Worm (Caenorhabditis elegans): Measurements from ENCODE around the gene spp-1.
A peak's percentile ranks its signal among the peaks of the same experiment; 100 is the strongest.

Gene spp-1

DNA sequence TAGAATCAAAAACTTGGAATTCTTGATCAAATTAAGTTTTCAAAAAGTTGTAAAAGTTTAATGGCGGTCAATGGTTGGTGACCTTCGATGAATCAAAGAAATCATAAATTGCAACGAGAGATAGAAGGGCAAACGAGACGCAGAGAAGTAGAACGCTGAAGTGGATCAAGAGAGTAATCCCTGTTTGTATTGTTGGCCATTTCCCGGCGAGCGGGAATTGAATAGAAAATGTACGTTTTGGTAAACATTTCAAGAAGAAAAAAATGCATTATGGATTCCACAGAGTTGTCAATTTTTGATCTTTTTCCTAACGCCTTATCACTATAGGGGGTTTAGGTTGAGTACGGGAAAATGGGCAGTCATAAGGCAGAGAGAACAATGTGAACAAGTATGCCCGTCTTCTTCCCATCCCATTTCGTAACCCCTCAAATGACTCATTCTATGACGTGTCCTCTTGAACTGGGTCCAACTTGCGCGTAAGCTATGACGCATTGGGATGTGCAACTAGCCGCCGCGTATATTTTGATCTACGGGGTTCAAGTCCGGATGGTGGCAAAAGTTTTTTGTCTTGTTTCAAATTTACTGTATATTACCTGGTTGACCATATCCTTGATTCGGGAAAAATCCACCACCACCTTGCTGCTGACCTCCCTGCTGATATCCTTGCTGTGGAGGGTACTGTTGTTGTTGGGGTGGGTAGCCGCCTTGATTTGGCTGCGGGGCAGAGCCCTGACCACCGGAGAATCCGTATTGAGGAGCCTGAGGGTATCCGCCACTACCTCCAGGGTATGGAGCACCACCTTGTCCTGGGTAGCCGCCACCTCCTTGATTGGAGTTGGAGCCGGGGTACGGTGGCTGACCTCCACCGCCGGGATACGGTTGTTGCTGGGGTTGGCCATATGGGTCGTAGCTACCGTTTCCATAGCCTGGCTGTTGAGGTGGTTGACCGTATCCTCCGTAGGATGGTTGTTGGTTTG is 26.6 kb downstream of the spp-1 start (continued):
- no peak for TF ChIP-seq aly-2 (tag; optimal IDR thresholded peaks at IDR 0.05)
- no peak for TF ChIP-seq elt-1 (tag; optimal IDR thresholded peaks at IDR 0.05)
- TF ChIP-seq fos-1 (tag; optimal IDR thresholded peaks at IDR 0.05) = peak; percentile 46
- no peak for TF ChIP-seq nhr-76 (tag; optimal IDR thresholded peaks at IDR 0.05)
- TF ChIP-seq pqm-1 (tag; optimal IDR thresholded peaks at IDR 0.05) = peak; percentile 24
- TF ChIP-seq nhr-25 (tag; optimal IDR thresholded peaks at IDR 0.05) = no peak
- TF ChIP-seq lsy-12 (tag; optimal IDR thresholded peaks at IDR 0.05) = no peak
- no peak for TF ChIP-seq skn-1 (tag; optimal IDR thresholded peaks at IDR 0.05)

DNA sequence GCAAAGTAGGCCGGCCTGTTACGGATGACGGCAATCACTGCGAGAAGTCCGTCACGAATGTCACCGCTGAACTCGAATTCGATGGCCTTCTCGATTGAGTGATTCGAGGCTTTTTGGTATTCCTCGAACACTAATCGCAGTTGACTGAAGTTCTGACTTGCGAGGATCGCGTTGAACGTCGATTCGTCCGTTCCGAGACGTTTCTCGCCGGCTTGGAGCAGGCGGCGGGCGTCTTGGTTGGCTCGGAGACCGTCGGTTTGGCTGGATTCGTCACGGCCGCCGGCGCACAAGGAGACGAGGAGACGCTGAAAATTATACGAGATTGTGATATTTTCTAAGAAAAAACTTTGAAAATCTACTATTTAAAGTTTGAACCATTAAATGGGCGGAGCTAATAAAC is 29.1 kb downstream of the spp-1 start:
- TF ChIP-seq aly-2 (tag; optimal IDR thresholded peaks at IDR 0.05) = no peak

DNA sequence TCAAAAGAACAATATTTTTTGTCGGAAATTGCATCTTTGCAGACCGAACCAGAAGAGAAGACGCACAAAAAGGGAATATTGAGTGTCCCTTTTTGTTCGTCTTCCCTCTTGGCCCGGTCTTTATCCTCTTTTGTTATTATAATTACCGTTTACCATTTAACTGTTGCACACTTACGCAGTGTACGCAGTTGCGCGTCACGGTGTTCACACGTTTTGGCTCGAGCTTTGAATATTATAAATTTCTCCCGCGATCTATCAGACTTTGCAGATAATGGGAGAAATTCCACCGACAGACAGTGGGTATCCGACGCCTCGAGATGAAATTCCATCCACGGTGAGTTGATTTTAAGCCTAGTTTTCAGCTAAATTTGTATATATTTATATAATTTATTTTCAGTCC is 34.7 kb downstream of the spp-1 start, which contains the start of gene sas-7:
Gene sas-7 (plus strand): TSS at position 232 of the 400 bp plus-strand sequence.
- no peak for TF ChIP-seq elt-3 (tag; optimal IDR thresholded peaks at IDR 0.05)
- no peak for TF ChIP-seq nhr-237 (tag; optimal IDR thresholded peaks at IDR 0.05)
- no peak for TF ChIP-seq nfya-1 (tag; optimal IDR thresholded peaks at IDR 0.05; ENCODE audit: insufficient read depth)
- no peak for TF ChIP-seq unc-39 (tag; optimal IDR thresholded peaks at IDR 0.05)
- TF ChIP-seq nhr-77 (tag; optimal IDR thresholded peaks at IDR 0.05) = no peak
- TF ChIP-seq mdl-1 (tag; optimal IDR thresholded peaks at IDR 0.05) = no peak
- TF ChIP-seq jun-1 (tag; optimal IDR thresholded peaks at IDR 0.05) = no peak
- no peak for TF ChIP-seq nhr-25 (tag; optimal IDR thresholded peaks at IDR 0.05)
- no peak for TF ChIP-seq R02D3.7 (tag; optimal IDR thresholded peaks at IDR 0.05)
- no peak for TF ChIP-seq unc-62 (GFP tag; optimal IDR thresholded peaks at IDR 0.05)
- TF ChIP-seq mml-1 (tag; optimal IDR thresholded peaks at IDR 0.05) = no peak
- TF ChIP-seq lin-39 (tag; optimal IDR thresholded peaks at IDR 0.05) = no peak
- TF ChIP-seq nhr-67 (tag; optimal IDR thresholded peaks at IDR 0.05) = no peak

DNA sequence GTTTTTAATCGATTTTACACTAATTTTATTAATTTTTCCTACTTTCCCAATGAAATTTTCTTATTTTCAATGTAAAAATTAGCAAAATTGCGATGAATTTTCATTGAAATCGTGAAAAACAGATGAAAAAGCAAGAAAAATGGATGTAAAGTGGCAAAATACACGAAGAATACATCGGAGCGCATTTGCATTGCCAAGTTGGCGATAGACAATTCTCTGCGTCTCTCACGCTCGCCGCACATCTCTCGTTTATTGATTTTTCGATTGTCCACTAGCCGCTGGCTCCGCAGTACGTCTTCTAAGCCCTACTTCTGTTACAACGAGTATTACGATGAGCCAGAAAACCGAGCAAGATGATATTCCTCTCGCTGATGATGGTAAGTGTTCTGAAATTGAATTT is 36.7 kb downstream of the spp-1 start, which contains the start of gene unc-69:
Gene unc-69 (plus strand): TSS at position 185 of the 400 bp plus-strand sequence.
- TF ChIP-seq elt-2 (tag; optimal IDR thresholded peaks at IDR 0.05) (peak; percentile 7), pha-4 (tag; optimal IDR thresholded peaks at IDR 0.05) (peak; percentile 80), lin-15B (tag; optimal IDR thresholded peaks at IDR 0.05) (peak; percentile 86), aly-2 (tag; optimal IDR thresholded peaks at IDR 0.05) (no peak), lin-39 (tag; optimal IDR thresholded peaks at IDR 0.05) (peak; percentile 79), nfya-1 (tag; optimal IDR thresholded peaks at IDR 0.05; ENCODE audit: insufficient read depth) (peak; percentile 86), ztf-11 (tag; optimal IDR thresholded peaks at IDR 0.05) (no peak), unc-39 (tag; optimal IDR thresholded peaks at IDR 0.05) (no peak), nhr-25 (tag; optimal IDR thresholded peaks at IDR 0.05) (peak; percentile 12), snpc-4 (tag; optimal IDR thresholded peaks at IDR 0.05) (peak; percentile 28), ceh-28 (tag; optimal IDR thresholded peaks at IDR 0.05) (peak; percentile 88), nhr-23 (tag; optimal IDR thresholded peaks at IDR 0.05) (peak; percentile 56), hmg-11 (tag; optimal IDR thresholded peaks at IDR 0.05) (peak; percentile 88), egl-5 (tag; optimal IDR thresholded peaks at IDR 0.05) (peak; percentile 37)

DNA sequence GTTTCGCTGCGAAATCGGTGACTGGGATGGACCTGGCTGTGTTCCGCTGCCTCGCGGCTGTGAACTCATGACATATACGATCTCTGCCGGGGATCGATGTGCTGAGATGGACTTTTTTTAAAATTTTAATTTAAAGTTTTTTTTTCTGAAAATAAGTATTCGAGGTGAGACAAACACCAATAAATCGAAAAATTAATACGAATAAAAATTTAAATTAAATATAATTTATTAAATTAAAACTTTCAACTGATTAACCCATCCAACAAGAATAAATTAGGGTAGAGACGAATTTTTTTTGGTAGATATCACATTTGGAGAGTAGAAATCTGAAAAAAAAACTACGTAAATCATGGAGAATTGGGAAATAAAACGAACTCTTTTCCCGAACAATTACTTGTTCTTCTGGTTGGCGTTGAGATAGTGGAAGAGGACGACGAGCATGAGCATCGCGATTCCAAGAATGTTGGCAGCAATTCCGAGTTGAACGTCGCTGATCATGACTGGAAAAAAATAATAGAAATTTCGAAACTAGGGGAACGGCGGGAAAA is 37.3 kb downstream of the spp-1 start, which contains the start of the genes unc-50 and ostf-4:
Gene unc-50 (minus strand): TSS at position 101 of the 548 bp plus-strand sequence.
Gene ostf-4 (minus strand): TSS at position 498 of the 548 bp plus-strand sequence.
- TF ChIP-seq nhr-23 (tag; optimal IDR thresholded peaks at IDR 0.05) (no peak), fkh-10 (GFP tag; optimal IDR thresholded peaks at IDR 0.05) (no peak), nfya-1 (tag; optimal IDR thresholded peaks at IDR 0.05; ENCODE audit: insufficient read depth) (no peak), lin-15B (tag; optimal IDR thresholded peaks at IDR 0.05) (no peak), fkh-2 (tag; optimal IDR thresholded peaks at IDR 0.05) (no peak), tbx-2 (tag; optimal IDR thresholded peaks at IDR 0.05) (no peak), pqm-1 (tag; optimal IDR thresholded peaks at IDR 0.05) (no peak), jun-1 (tag; optimal IDR thresholded peaks at IDR 0.05) (no peak), egl-27 (tag; optimal IDR thresholded peaks at IDR 0.05) (no peak), elt-3 (tag; optimal IDR thresholded peaks at IDR 0.05) (no peak), nhr-11 (tag; optimal IDR thresholded peaks at IDR 0.05) (no peak), lin-39 (tag; optimal IDR thresholded peaks at IDR 0.05) (no peak)
